Worm (Caenorhabditis elegans): ENCODE results near the gene ocr-3.

ocr-3 gene

DNA sequence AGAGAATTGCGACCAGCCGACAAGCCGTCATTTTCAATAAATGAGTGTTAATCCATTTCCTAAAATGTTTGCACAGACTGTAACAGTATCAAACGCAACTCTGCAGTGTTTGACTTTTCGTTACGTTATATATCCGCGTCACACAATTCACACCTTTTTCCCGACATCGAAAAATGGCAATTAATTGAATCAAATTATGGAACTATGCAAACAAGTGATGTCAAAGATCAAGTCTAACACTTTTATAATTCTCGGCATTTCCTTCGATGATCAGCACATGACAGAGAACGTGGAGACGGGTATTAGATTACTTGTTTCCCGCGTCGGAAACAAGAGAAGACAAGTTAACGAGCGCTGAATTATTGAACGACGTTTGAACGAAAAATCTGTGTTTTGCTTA lies 25.8 kb downstream of the ocr-3 start, which contains the start of gene phat-6:
Gene phat-6, minus strand, starts transcription at position 101 of the 400 bp plus-strand sequence.
- TF ChIP-seq ceh-48 (tag; optimal IDR thresholded peaks at IDR 0.05) (no peak), fkh-10 (GFP tag; optimal IDR thresholded peaks at IDR 0.05) (no peak), tbx-2 (tag; optimal IDR thresholded peaks at IDR 0.05) (no peak), ttx-3 (tag; optimal IDR thresholded peaks at IDR 0.05) (no peak), ceh-6 (GFP tag; optimal IDR thresholded peaks at IDR 0.05) (no peak), hlh-13 (GFP tag; optimal IDR thresholded peaks at IDR 0.05) (no peak), eyg-1 (tag; optimal IDR thresholded peaks at IDR 0.05) (no peak), nhr-232 (tag; optimal IDR thresholded peaks at IDR 0.05) (no peak), fkh-6 (tag; optimal IDR thresholded peaks at IDR 0.05) (no peak), pha-2 (tag; optimal IDR thresholded peaks at IDR 0.05) (no peak), K02D7.2 (tag; optimal IDR thresholded peaks at IDR 0.05) (no peak), dmd-4 (tag; optimal IDR thresholded peaks at IDR 0.05; ENCODE audit: borderline replicate concordance) (no peak), ref-2 (tag; optimal IDR thresholded peaks at IDR 0.05) (no peak), lim-6 (tag; optimal IDR thresholded peaks at IDR 0.05) (no peak), pha-4 (tag; optimal IDR thresholded peaks at IDR 0.05) (no peak), ama-1 (optimal IDR thresholded peaks at IDR 0.05) (no peak), hlh-6 (tag; optimal IDR thresholded peaks at IDR 0.05) (no peak), C38D4.7 (GFP tag; optimal IDR thresholded peaks at IDR 0.05) (no peak), mec-3 (tag; optimal IDR thresholded peaks at IDR 0.05; ENCODE audit: borderline replicate concordance) (no peak), rnt-1 (tag; optimal IDR thresholded peaks at IDR 0.05) (no peak)

DNA sequence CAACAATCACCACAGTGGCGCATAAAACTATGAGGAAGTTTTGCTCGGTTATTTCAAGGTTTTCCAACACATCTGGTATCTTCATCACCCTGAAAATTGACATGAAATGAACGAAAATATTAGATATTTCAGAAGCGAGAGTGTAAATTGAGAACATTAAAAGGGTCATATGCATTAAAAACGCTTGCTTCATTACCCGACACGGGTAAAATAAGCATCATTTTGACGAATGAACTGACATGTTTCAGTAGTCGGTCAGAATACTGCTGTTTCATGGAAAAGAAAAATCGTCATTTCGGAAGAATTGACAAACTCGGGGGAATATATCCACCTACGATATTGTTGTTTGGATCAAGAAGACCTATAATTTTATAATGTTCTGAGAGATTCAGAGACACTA lies 30.5 kb downstream of the ocr-3 start, which contains the start of gene snt-7:
Gene snt-7, minus strand, starts transcription at position 101 of the 400 bp plus-strand sequence.
- TF ChIP-seq fax-1 (tag; optimal IDR thresholded peaks at IDR 0.05) = no peak
- no peak for TF ChIP-seq C08G9.2 (tag; optimal IDR thresholded peaks at IDR 0.05)
- TF ChIP-seq npax-4 (tag; optimal IDR thresholded peaks at IDR 0.05) = no peak
- TF ChIP-seq sox-4 (tag; optimal IDR thresholded peaks at IDR 0.05) = no peak
- TF ChIP-seq hlh-6 (tag; optimal IDR thresholded peaks at IDR 0.05) = no peak
- TF ChIP-seq fkh-6 (tag; optimal IDR thresholded peaks at IDR 0.05) = no peak
- TF ChIP-seq ceh-18 (tag; optimal IDR thresholded peaks at IDR 0.05) = no peak
- no peak for TF ChIP-seq ref-2 (tag; optimal IDR thresholded peaks at IDR 0.05)
- no peak for TF ChIP-seq tbx-2 (tag; optimal IDR thresholded peaks at IDR 0.05)
- no peak for TF ChIP-seq hlh-8 (tag; optimal IDR thresholded peaks at IDR 0.05)
- TF ChIP-seq K02D7.2 (tag; optimal IDR thresholded peaks at IDR 0.05) = no peak
- no peak for TF ChIP-seq pax-1 (tag; optimal IDR thresholded peaks at IDR 0.05)
- TF ChIP-seq tbx-7 (tag; optimal IDR thresholded peaks at IDR 0.05) = no peak
- TF ChIP-seq ceh-48 (tag; optimal IDR thresholded peaks at IDR 0.05) = no peak
- TF ChIP-seq F13H6.1 (tag; optimal IDR thresholded peaks at IDR 0.05) = no peak
- TF ChIP-seq ceh-30 (tag; optimal IDR thresholded peaks at IDR 0.05) = no peak

DNA sequence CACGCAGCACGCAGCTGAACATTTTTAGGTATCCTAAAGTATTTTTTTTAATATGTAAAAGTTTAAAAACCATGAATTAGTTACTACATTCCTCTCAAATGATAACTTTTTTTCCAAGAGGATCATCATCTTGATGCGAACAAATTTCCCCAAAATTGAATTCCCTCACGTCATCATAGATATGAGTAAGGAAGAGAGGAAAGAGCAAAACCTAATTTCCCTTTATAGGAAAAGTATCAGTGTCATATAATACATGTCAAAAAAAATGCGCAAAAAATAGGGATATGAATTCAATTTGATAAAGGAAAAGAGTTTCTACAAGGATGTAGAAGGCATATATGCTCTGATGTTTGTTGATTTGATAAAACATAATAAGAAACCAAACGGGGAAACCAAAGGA lies 31.6 kb downstream of the ocr-3 start:
- no peak for TF ChIP-seq eyg-1 (tag; optimal IDR thresholded peaks at IDR 0.05)
- peak; percentile 63 for TF ChIP-seq unc-42 (tag; optimal IDR thresholded peaks at IDR 0.05)
- TF ChIP-seq nhr-11 (tag; optimal IDR thresholded peaks at IDR 0.05) = no peak
- TF ChIP-seq ceh-30 (tag; optimal IDR thresholded peaks at IDR 0.05) = no peak

DNA sequence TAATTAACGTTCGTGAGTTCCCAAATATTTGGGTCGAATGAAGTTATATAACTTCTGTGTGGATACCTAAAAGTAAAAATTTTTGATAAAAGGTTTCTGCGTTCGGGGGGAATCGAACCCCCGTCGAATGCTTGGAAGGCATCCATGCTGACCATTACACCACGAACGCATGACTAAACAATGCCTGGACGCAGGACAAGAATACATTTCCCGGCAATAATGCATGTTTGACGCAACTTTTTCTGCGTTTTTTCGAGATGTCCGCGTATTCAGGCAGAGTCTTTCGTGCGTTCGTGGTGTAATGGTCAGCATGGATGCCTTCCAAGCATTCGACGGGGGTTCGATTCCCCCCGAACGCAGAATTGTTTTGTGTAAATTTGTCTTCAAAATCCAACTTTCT lies 32.2 kb downstream of the ocr-3 start:
- TF ChIP-seq eyg-1 (tag; optimal IDR thresholded peaks at IDR 0.05) (no peak), gmeb-2 (tag; optimal IDR thresholded peaks at IDR 0.05) (peak; percentile 14), zip-5 (tag; optimal IDR thresholded peaks at IDR 0.05) (no peak), rnt-1 (tag; optimal IDR thresholded peaks at IDR 0.05) (no peak), elt-2 (tag; optimal IDR thresholded peaks at IDR 0.05) (peak; percentile 17), ceh-6 (GFP tag; optimal IDR thresholded peaks at IDR 0.05) (peak; percentile 20)

DNA sequence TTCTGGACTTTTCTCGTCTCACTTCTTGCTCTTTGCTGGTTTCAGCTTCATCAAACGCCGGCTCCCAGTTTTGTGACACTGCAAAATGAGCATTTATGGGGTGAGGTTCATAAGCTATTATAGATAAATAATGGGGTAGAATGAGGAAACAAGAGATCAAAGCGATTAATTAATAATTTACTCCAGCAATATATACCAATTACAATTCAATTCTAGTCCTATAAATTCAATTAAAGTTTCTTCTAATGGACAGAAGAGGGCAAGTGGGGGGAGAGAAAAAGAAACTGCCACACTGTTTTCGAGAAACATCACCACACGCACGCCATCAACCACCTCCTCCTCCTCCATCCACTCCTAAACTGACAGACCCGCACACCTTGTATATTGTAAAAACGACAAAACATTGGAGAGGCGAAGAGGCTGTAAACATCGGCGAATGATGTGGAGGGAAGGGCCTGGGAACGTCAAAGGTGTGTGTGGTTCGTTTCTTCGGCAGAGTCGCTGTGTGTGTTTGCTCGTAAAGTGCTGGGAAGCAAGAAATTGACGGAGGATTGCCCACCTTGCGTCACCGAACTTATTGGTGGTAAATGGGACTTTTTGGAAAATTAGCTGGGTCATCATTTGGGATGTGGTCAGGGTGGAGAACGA lies 44.8 kb downstream of the ocr-3 start, which contains the start of the genes H03A11.13 and famk-1:
Gene H03A11.13, minus strand, starts transcription at position 51 of the 648 bp plus-strand sequence.
Gene famk-1, minus strand, starts transcription at position 78 of the 648 bp plus-strand sequence.
- TF ChIP-seq pha-2 (tag; optimal IDR thresholded peaks at IDR 0.05) (no peak), ceh-6 (GFP tag; optimal IDR thresholded peaks at IDR 0.05) (no peak)
